Worm (Caenorhabditis elegans) whole organism, L2 larva: ENCODE data around the gene ebax-1.

ENCODE experiments used
- C34F6.9 ChIP-seq: fragments of 150-350 bp; optimal IDR thresholded peaks from 2 replicates; lab custom pipeline; 2014; ENCODE audit warnings: missing biosample characterization, missing genetic modification characterization
- F13H6.1 ChIP-seq: sonication (generic microtip); optimal IDR thresholded peaks from 2 replicates; lab custom pipeline; 2016; ENCODE audit warnings: missing genetic modification characterization, missing compliant biosample characterization
- R02D3.7 ChIP-seq: fragments of 150-350 bp; optimal IDR thresholded peaks from 2 replicates; lab custom pipeline; 2014; ENCODE audit warnings: missing biosample characterization, missing genetic modification characterization
- Y55F3AM.14 ChIP-seq: fragments of 200-800 bp; sonication (Bioruptor generic); optimal IDR thresholded peaks from 2 replicates; lab custom pipeline; 2018; ENCODE audit warnings: mild to moderate bottlenecking, missing genetic modification characterization, missing compliant biosample characterization
- ZK546.5 ChIP-seq: sonication (generic microtip); optimal IDR thresholded peaks from 2 replicates; lab custom pipeline; 2017; ENCODE audit warnings: missing biosample characterization, missing genetic modification characterization
- alr-1 ChIP-seq: fragments of 150-350 bp; optimal IDR thresholded peaks from 2 replicates; lab custom pipeline; 2014; ENCODE audit warnings: missing biosample characterization, missing genetic modification characterization
- aly-2 ChIP-seq: fragments of 150-350 bp; optimal IDR thresholded peaks from 2 replicates; lab custom pipeline; 2014; ENCODE audit warnings: missing biosample characterization, missing genetic modification characterization
- ama-1 ChIP-seq: fragments of 150-350 bp; optimal IDR thresholded peaks from 2 replicates; lab custom pipeline; 2018; ENCODE audit warnings: inconsistent platforms
- blmp-1 ChIP-seq: sonication (generic microtip); optimal IDR thresholded peaks from 2 replicates; lab custom pipeline; 2017; ENCODE audit warnings: missing genetic modification characterization, mild to moderate bottlenecking, missing compliant biosample characterization, antibody characterized with exemption, moderate library complexity; ENCODE audit not compliant: insufficient read depth
- ceh-16 ChIP-seq: fragments of 150-350 bp; optimal IDR thresholded peaks from 2 replicates; lab custom pipeline; 2014; ENCODE audit warnings: missing biosample characterization, missing genetic modification characterization
- crh-2 ChIP-seq: sonication (generic microtip); optimal IDR thresholded peaks from 2 replicates; lab custom pipeline; 2017; ENCODE audit warnings: missing biosample characterization, missing genetic modification characterization
- dmd-4 ChIP-seq: sonication (generic microtip); optimal IDR thresholded peaks from 2 replicates; lab custom pipeline; 2017; ENCODE audit warnings: missing biosample characterization, missing genetic modification characterization
- elt-3 ChIP-seq: sonication (generic microtip); optimal IDR thresholded peaks from 2 replicates; lab custom pipeline; 2017; ENCODE audit warnings: missing biosample characterization, missing genetic modification characterization
- fos-1 ChIP-seq: fragments of 150-350 bp; optimal IDR thresholded peaks from 2 replicates; lab custom pipeline; 2014; ENCODE audit warnings: missing biosample characterization, missing genetic modification characterization
- gmeb-1 ChIP-seq: fragments of 150-350 bp; optimal IDR thresholded peaks from 2 replicates; lab custom pipeline; 2014; ENCODE audit warnings: missing biosample characterization, missing genetic modification characterization
- lin-11 ChIP-seq: fragments of 150-350 bp; sonication (generic microtip); optimal IDR thresholded peaks from 2 replicates; lab custom pipeline; 2014; ENCODE audit warnings: missing biosample characterization, missing genetic modification characterization, inconsistent platforms, mixed read lengths
- lin-39 ChIP-seq: fragments of 150-350 bp; optimal IDR thresholded peaks from 2 replicates; lab custom pipeline; 2014; ENCODE audit warnings: missing biosample characterization, missing genetic modification reagents, missing genetic modification characterization
- lsy-2 ChIP-seq, 2 experiments: fragments of 150-350 bp in 1 of 2; sonication (generic microtip) in 1 of 2; optimal IDR thresholded peaks; 2 replicates each; lab custom pipeline; 2014 to 2017; ENCODE audit warnings: missing biosample characterization in 2 of 2, missing genetic modification characterization in 2 of 2
- mab-5 ChIP-seq: fragments of 150-350 bp; optimal IDR thresholded peaks from 2 replicates; lab custom pipeline; 2014; ENCODE audit warnings: missing biosample characterization, missing genetic modification characterization
- mbf-1 ChIP-seq: sonication (generic microtip); optimal IDR thresholded peaks from 2 replicates; lab custom pipeline; 2017; ENCODE audit warnings: missing biosample characterization, missing genetic modification characterization
- mdl-1 ChIP-seq, 2 experiments: fragments of 150-350 bp in 1 of 2; sonication (generic microtip) in 1 of 2; optimal IDR thresholded peaks; 2 replicates each; lab custom pipeline; 2017; ENCODE audit warnings: missing biosample characterization in 2 of 2, missing genetic modification characterization in 2 of 2
- nhr-10 ChIP-seq: sonication (generic microtip); optimal IDR thresholded peaks from 2 replicates; lab custom pipeline; 2017; ENCODE audit warnings: missing biosample characterization, missing genetic modification characterization
- nhr-129 ChIP-seq: fragments of 150-350 bp; optimal IDR thresholded peaks from 2 replicates; lab custom pipeline; 2014; ENCODE audit warnings: missing biosample characterization, missing genetic modification characterization
- nhr-21 ChIP-seq: fragments of 150-350 bp; optimal IDR thresholded peaks from 2 replicates; lab custom pipeline; 2014; ENCODE audit warnings: missing biosample characterization, missing genetic modification characterization
- nhr-23 ChIP-seq: fragments of 150-350 bp; optimal IDR thresholded peaks from 2 replicates; lab custom pipeline; 2014; ENCODE audit warnings: missing biosample characterization, missing genetic modification reagents, missing genetic modification characterization
- nhr-237 ChIP-seq: fragments of 150-350 bp; optimal IDR thresholded peaks from 2 replicates; lab custom pipeline; 2014; ENCODE audit warnings: missing biosample characterization, missing genetic modification characterization
- nhr-25 ChIP-seq: fragments of 150-350 bp; sonication (generic microtip); optimal IDR thresholded peaks from 3 replicates; lab custom pipeline; 2014; ENCODE audit warnings: missing biosample characterization, missing genetic modification characterization
- nhr-6 ChIP-seq: fragments of 150-350 bp; optimal IDR thresholded peaks from 2 replicates; lab custom pipeline; 2014; ENCODE audit warnings: missing biosample characterization, missing genetic modification characterization
- nhr-77 ChIP-seq: fragments of 150-350 bp; optimal IDR thresholded peaks from 2 replicates; lab custom pipeline; 2014; ENCODE audit warnings: missing biosample characterization, missing genetic modification characterization
- peb-1 ChIP-seq: fragments of 150-350 bp; optimal IDR thresholded peaks from 2 replicates; lab custom pipeline; 2014; ENCODE audit warnings: missing biosample characterization, missing genetic modification characterization
- sem-4 ChIP-seq: fragments of 150-350 bp; optimal IDR thresholded peaks from 2 replicates; lab custom pipeline; 2014; ENCODE audit warnings: missing biosample characterization, missing genetic modification reagents, missing genetic modification characterization
- sma-3 ChIP-seq: sonication (generic microtip); optimal IDR thresholded peaks from 2 replicates; lab custom pipeline; 2016; ENCODE audit warnings: missing genetic modification reagents, missing genetic modification characterization, missing compliant biosample characterization
- sma-9 ChIP-seq, 2 experiments: fragments of 150-350 bp in 1 of 2; sonication (generic microtip) in 1 of 2; optimal IDR thresholded peaks; 2 replicates each; lab custom pipeline; 2014 to 2016; ENCODE audit warnings: missing genetic modification characterization in 2 of 2, mild to moderate bottlenecking in 1 of 2, missing biosample characterization in 1 of 2, missing compliant biosample characterization in 1 of 2, missing genetic modification reagents in 1 of 2, moderate library complexity in 1 of 2
- unc-39 ChIP-seq: fragments of 150-350 bp; optimal IDR thresholded peaks from 2 replicates; lab custom pipeline; 2014; ENCODE audit warnings: missing biosample characterization, missing genetic modification characterization
- unc-55 ChIP-seq: fragments of 150-350 bp; sonication (generic microtip); optimal IDR thresholded peaks from 3 replicates; lab custom pipeline; 2014; ENCODE audit warnings: missing biosample characterization, missing genetic modification reagents, missing genetic modification characterization
- unc-62 ChIP-seq: fragments of 150-350 bp; optimal IDR thresholded peaks from 2 replicates; lab custom pipeline; 2014; ENCODE audit warnings: missing biosample characterization, missing genetic modification reagents, missing genetic modification characterization
- ztf-1 ChIP-seq: fragments of 200-800 bp; sonication (Bioruptor generic); conservative IDR thresholded peaks from 2 replicates; pipeline ENCODE4 v1.3.6; 2022; ENCODE audit warnings: missing genetic modification characterization, missing compliant biosample characterization
- ztf-4 ChIP-seq: fragments of 150-350 bp; optimal IDR thresholded peaks from 2 replicates; lab custom pipeline; 2014; ENCODE audit warnings: missing biosample characterization, missing genetic modification characterization

ebax-1 gene

DNA sequence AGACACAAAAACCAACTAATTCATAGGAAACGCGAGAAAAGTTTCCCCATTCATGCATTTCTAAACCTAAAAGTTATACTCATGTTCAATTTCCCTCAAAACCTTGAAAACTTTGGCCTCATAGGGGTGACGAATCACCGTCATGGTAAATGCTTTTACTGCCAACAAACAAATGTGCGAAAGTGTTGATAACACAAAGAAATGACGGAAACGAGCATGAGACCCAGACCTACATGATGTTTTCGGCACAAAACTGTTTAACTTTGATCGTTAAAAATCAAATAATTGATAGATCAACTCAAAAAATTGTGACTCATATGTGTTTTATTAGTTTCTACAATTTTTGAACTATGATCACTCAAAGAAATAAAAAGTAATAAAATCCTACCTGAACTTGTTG lies 45.1 kb downstream of the ebax-1 start:
- TF ChIP-seq gmeb-1 (peak; percentile 32), sma-9 (GFP tag; optimal IDR thresholded peaks at IDR 0.05; lab: Kevin White, UChicago) (peak; percentile 22), sma-9 (tag; optimal IDR thresholded peaks at IDR 0.05; lab: Kevin White, UChicago) (no peak), mdl-1 (tag; optimal IDR thresholded peaks at IDR 0.05; lab: Kevin White, UChicago) (no peak), elt-3 (tag; lab: Kevin White, UChicago) (no peak), nhr-129 (peak; percentile 36), sma-3 (GFP tag; lab: Kevin White, UChicago) (no peak), aly-2 (tag; lab: Kevin White, UChicago) (no peak), fos-1 (peak; percentile 93), unc-55 (GFP tag; lab: Kevin White, UChicago) (peak; percentile 45), ztf-4 (tag; lab: Kevin White, UChicago) (no peak), crh-2 (tag; lab: Kevin White, UChicago) (peak; percentile 70)

ce11 chrIV:10337286-10337685 lies 50.5 kb downstream of the ebax-1 start:
- TF ChIP-seq fos-1 (no peak), nhr-6 (tag; lab: Kevin White, UChicago) (no peak), nhr-25 (no peak), unc-62 (no peak), nhr-10 (no peak), aly-2 (tag; lab: Kevin White, UChicago) (no peak), mab-5 (tag; lab: Kevin White, UChicago) (no peak), ztf-1 (GFP tag; lab: Robert Waterston, UW) (no peak), R02D3.7 (no peak), crh-2 (tag; lab: Kevin White, UChicago) (no peak), F13H6.1 (tag; lab: Kevin White, UChicago) (no peak), blmp-1 (tag; lab: Kevin White, UChicago) (no peak), alr-1 (tag; lab: Kevin White, UChicago) (no peak), mdl-1 (tag; optimal IDR thresholded peaks at IDR 0.05; lab: Kevin White, UChicago) (no peak), nhr-129 (no peak)

ce11 chrIV:10339701-10340100 lies 52.9 kb downstream of the ebax-1 start:
- TF ChIP-seq crh-2 (tag; lab: Kevin White, UChicago) = peak; percentile 41
- TF ChIP-seq nhr-77 = no peak
- no peak for TF ChIP-seq ama-1 (lab: Kevin White, UChicago)
- TF ChIP-seq, all 48 proteins: peak for 1

DNA sequence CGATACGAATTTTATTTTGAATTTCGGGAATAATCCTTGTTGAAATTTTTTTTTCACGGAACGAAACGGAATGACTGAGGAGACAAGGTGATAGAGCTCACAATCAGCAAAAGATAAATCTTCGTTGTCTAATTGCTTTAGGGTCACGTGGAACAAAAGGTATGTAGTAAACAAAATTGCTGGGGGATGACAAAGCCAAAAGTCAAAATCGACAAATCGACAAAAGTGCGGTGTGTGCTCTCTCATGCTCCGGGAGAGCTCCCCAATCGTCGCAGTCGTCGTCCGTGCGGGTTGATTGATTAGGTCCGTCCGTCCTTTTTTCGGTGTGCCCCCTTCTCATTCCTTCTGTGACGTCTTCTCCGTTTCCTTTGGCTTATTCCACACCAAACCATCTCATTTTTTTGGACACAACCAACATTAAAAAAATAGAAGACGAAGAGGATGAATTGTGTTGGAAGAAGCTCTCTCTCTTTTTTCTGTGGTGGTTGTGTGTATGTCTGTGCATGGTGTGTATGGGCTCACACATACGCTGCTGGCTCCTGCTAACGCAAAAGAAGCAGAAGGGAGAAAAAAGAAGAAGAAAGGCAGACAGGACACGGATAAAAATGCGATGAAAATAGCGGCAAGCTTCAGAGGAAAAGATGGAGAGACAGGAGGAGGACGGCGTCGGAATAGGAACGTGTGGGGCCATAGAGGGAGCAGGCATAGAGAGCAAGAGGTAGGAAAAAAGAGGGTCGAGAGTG lies 55.0 kb downstream of the ebax-1 start:
- peak; percentile 40 for TF ChIP-seq C34F6.9 (tag; lab: Kevin White, UChicago)
- peak; percentile 28 for TF ChIP-seq sma-9 (GFP tag; optimal IDR thresholded peaks at IDR 0.05; lab: Kevin White, UChicago)
- no peak for TF ChIP-seq sma-9 (tag; optimal IDR thresholded peaks at IDR 0.05; lab: Kevin White, UChicago)
- peak in 1 of 2 experiments; percentile 8 for TF ChIP-seq lsy-2 (tag; optimal IDR thresholded peaks at IDR 0.05; lab: Kevin White, UChicago)
- peak in 1 of 2 experiments; percentile 36 for TF ChIP-seq mdl-1 (tag; optimal IDR thresholded peaks at IDR 0.05; lab: Kevin White, UChicago)
- no peak for TF ChIP-seq unc-39 (tag; lab: Kevin White, UChicago)
- peak; percentile 57 for TF ChIP-seq Y55F3AM.14
- TF ChIP-seq lin-11 (tag; lab: Kevin White, UChicago) = peak; percentile 23
- no peak for TF ChIP-seq nhr-237 (tag; lab: Kevin White, UChicago)
- TF ChIP-seq nhr-129 = peak; percentile 34
- TF ChIP-seq alr-1 (tag; lab: Kevin White, UChicago) = no peak
- TF ChIP-seq sem-4 = no peak
- TF ChIP-seq ceh-16 (tag; lab: Kevin White, UChicago) = no peak

ce11 chrIV:10342361-10342706 lies 55.6 kb downstream of the ebax-1 start:
- TF ChIP-seq lin-39 (tag; lab: Kevin White, UChicago) (no peak), R02D3.7 (no peak), crh-2 (tag; lab: Kevin White, UChicago) (peak; percentile 93), ztf-4 (tag; lab: Kevin White, UChicago) (peak; percentile 77), elt-3 (tag; lab: Kevin White, UChicago) (no peak), mbf-1 (tag; lab: Kevin White, UChicago) (no peak), blmp-1 (tag; lab: Kevin White, UChicago) (peak; percentile 100), alr-1 (tag; lab: Kevin White, UChicago) (no peak), nhr-237 (tag; lab: Kevin White, UChicago) (no peak), fos-1 (peak; percentile 95), unc-55 (GFP tag; lab: Kevin White, UChicago) (peak; percentile 87), lin-11 (tag; lab: Kevin White, UChicago) (no peak), ama-1 (lab: Kevin White, UChicago) (no peak), mab-5 (tag; lab: Kevin White, UChicago) (peak; percentile 84), mdl-1 (tag; optimal IDR thresholded peaks at IDR 0.05; lab: Kevin White, UChicago) (peak in 1 of 2 experiments; percentile 15), nhr-25 (peak; percentile 44), sem-4 (no peak), aly-2 (tag; lab: Kevin White, UChicago) (no peak), peb-1 (tag; lab: Kevin White, UChicago) (no peak), sma-9 (GFP tag; optimal IDR thresholded peaks at IDR 0.05; lab: Kevin White, UChicago) (peak; percentile 86), sma-9 (tag; optimal IDR thresholded peaks at IDR 0.05; lab: Kevin White, UChicago) (no peak), nhr-21 (tag; lab: Kevin White, UChicago) (peak; percentile 84), unc-62 (peak; percentile 15), lsy-2 (tag; optimal IDR thresholded peaks at IDR 0.05; lab: Kevin White, UChicago) (peak in 1 of 2 experiments; percentile 52), ceh-16 (tag; lab: Kevin White, UChicago) (no peak), ZK546.5 (tag; lab: Kevin White, UChicago) (no peak), nhr-77 (no peak), nhr-23 (tag; lab: Kevin White, UChicago) (no peak), ztf-1 (GFP tag; lab: Robert Waterston, UW) (no peak), gmeb-1 (peak; percentile 46), unc-39 (tag; lab: Kevin White, UChicago) (no peak), nhr-10 (no peak), dmd-4 (no peak)
